Fruit fly (Drosophila melanogaster) whole organism, larva: ENCODE results near the gene ps.

Experiments used
- noc ChIP-seq: fragments of 200-800 bp; sonication (Bioruptor generic); optimal IDR thresholded peaks from 3 replicates; lab custom pipeline; 2019; ENCODE audit warnings: missing biosample characterization, mild to moderate bottlenecking, missing genetic modification characterization, moderate library complexity

The ps gene

dm6 chr3R:9502416-9502763, 84.7 kb downstream of the ps start, which contains the start of gene RhoL:
Gene RhoL, minus strand, starts transcription at chr3R:9502581.
- peak; percentile 54 for TF ChIP-seq noc (tag; lab: Kevin White, UChicago)

dm6 chr3R:9503329-9504088, 85.8 kb downstream of the ps start:
- TF ChIP-seq noc (tag; lab: Kevin White, UChicago): no peak

DNA sequence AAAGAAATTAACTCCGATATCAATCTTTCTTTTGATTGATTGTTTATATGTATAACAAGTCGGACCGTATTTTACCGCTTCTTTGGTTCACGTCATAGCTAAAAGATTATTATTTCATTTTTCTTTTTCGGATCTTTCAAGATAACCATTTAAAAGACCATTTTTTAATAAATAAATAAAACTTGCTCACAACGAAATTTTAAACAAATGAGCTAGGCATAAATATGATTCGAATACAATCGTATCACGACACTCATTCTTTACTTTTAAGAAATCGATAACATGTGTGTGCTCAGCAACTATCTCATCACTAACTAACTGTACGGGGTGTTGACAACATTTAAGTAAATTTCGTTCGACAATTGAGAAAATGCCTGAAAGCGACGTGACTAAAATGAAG, 86.6 kb downstream of the ps start, which contains the start of gene CG8149:
Gene CG8149 (plus strand): TSS at position 302 of the 400 bp plus-strand sequence.
- peak; percentile 13 for TF ChIP-seq noc (tag; lab: Kevin White, UChicago)
